Fruit fly (Drosophila melanogaster) whole organism, embryonic: ENCODE data around the gene RluA-1.

Source experiments
- Aef1 ChIP-seq: fragments of 200-800 bp; sonication (Bioruptor generic); IDR thresholded peaks from 3 replicates; pipeline ENCODE4 v1.3.6; 2022; ENCODE audit warnings: missing biosample characterization, missing genetic modification characterization
- Atf6 ChIP-seq: fragments of 200-800 bp; sonication (Bioruptor generic); IDR thresholded peaks from 2 replicates; pipeline ENCODE4 v1.3.6; 2022; ENCODE audit warnings: missing biosample characterization, missing genetic modification characterization
- B-H2 ChIP-seq: fragments of 200-800 bp; sonication (Bioruptor generic); optimal IDR thresholded peaks from 2 replicates; lab custom pipeline; 2018; ENCODE audit warnings: missing biosample characterization, mild to moderate bottlenecking, missing genetic modification characterization
- CG1024 ChIP-seq: fragments of 200-800 bp; sonication (Bioruptor generic); IDR thresholded peaks from 2 replicates; pipeline ENCODE4 v1.3.6; 2022; ENCODE audit warnings: missing biosample characterization, missing genetic modification characterization
- CG12155 ChIP-seq: fragments of 200-800 bp; sonication (Bioruptor generic); optimal IDR thresholded peaks from 3 replicates; lab custom pipeline; 2016; ENCODE audit warnings: missing biosample characterization, missing genetic modification characterization
- CG12391 ChIP-seq: fragments of 200-800 bp; sonication (Bioruptor generic); optimal IDR thresholded peaks from 3 replicates; lab custom pipeline; 2018; ENCODE audit warnings: missing biosample characterization, mild to moderate bottlenecking, missing genetic modification characterization, moderate library complexity
- CG14014 ChIP-seq: fragments of 200-800 bp; sonication (Bioruptor generic); IDR thresholded peaks from 2 replicates; pipeline ENCODE4 v1.3.6; 2022; ENCODE audit warnings: missing biosample characterization, missing genetic modification characterization
- CG15479 ChIP-seq: fragments of 200-800 bp; sonication (Bioruptor generic); optimal IDR thresholded peaks from 3 replicates; lab custom pipeline; 2019; ENCODE audit warnings: missing biosample characterization, mild to moderate bottlenecking, missing genetic modification characterization, moderate library complexity
- CG31224 ChIP-seq: fragments of 200-800 bp; sonication (Bioruptor generic); IDR thresholded peaks from 2 replicates; pipeline ENCODE4 v1.3.6; 2022; ENCODE audit warnings: missing biosample characterization, missing genetic modification characterization
- CG34224 ChIP-seq: fragments of 200-800 bp; sonication (Bioruptor generic); IDR thresholded peaks from 3 replicates; pipeline ENCODE4 v1.3.6; 2022; ENCODE audit warnings: missing biosample characterization, missing genetic modification characterization; ENCODE audit not compliant: partially characterized antibody
- CG4730 ChIP-seq: fragments of 200-800 bp; sonication (Bioruptor generic); IDR thresholded peaks from 2 replicates; pipeline ENCODE4 v1.3.6; 2022; ENCODE audit warnings: missing biosample characterization, missing genetic modification characterization
- CG6854 ChIP-seq: fragments of 200-800 bp; sonication (Bioruptor generic); optimal IDR thresholded peaks from 3 replicates; lab custom pipeline; 2017; ENCODE audit warnings: missing biosample characterization, mild to moderate bottlenecking, missing genetic modification characterization
- CG7928 ChIP-seq: fragments of 200-800 bp; sonication (Bioruptor generic); optimal IDR thresholded peaks from 2 replicates; lab custom pipeline; 2017; ENCODE audit warnings: missing biosample characterization, mild to moderate bottlenecking, missing genetic modification characterization
- CG7963 ChIP-seq: fragments of 200-800 bp; sonication (Bioruptor generic); IDR thresholded peaks from 3 replicates; pipeline ENCODE4 v1.3.6; 2022; ENCODE audit warnings: missing biosample characterization, missing genetic modification characterization; ENCODE audit not compliant: partially characterized antibody
- D19A ChIP-seq: fragments of 200-800 bp; optimal IDR thresholded peaks from 3 replicates; lab custom pipeline; 2019; ENCODE audit warnings: missing biosample characterization, mild to moderate bottlenecking, missing genetic modification characterization, moderate library complexity
- Ets97D ChIP-seq: fragments of 200-800 bp; sonication (Bioruptor generic); optimal IDR thresholded peaks from 3 replicates; lab custom pipeline; 2016; ENCODE audit warnings: missing biosample characterization, missing genetic modification characterization
- Hr78 ChIP-seq, 2 experiments: fragments of 200-800 bp in 1 of 2; fragments of >200 bp in 1 of 2; sonication (Bioruptor generic) in 1 of 2; optimal IDR thresholded peaks; 2 replicates each; lab custom pipeline; 2017 to 2019; ENCODE audit warnings: missing biosample characterization in 2 of 2, missing genetic modification characterization in 2 of 2, mild to moderate bottlenecking in 1 of 2, moderate library complexity in 1 of 2
- Jarid2 ChIP-seq: fragments of 200-800 bp; sonication (Bioruptor generic); optimal IDR thresholded peaks from 3 replicates; lab custom pipeline; 2017; ENCODE audit warnings: mild to moderate bottlenecking, missing biosample characterization, missing genetic modification reagents, missing genetic modification characterization
- Meics ChIP-seq: fragments of 200-800 bp; sonication (Bioruptor generic); optimal IDR thresholded peaks from 2 replicates; lab custom pipeline; 2017; ENCODE audit warnings: missing biosample characterization, mild to moderate bottlenecking, missing genetic modification characterization
- Myb ChIP-seq: fragments of 200-800 bp; sonication (Bioruptor generic); optimal IDR thresholded peaks from 2 replicates; lab custom pipeline; 2016; ENCODE audit warnings: missing biosample characterization, missing genetic modification characterization
- NC2α ChIP-seq: fragments of 200-800 bp; sonication (Bioruptor generic); optimal IDR thresholded peaks from 2 replicates; lab custom pipeline; 2016; ENCODE audit warnings: missing biosample characterization, missing genetic modification characterization
- NFAT ChIP-seq: fragments of 200-800 bp; sonication (Bioruptor generic); IDR thresholded peaks from 2 replicates; pipeline ENCODE4 v1.3.6; 2022; ENCODE audit warnings: missing biosample characterization, missing genetic modification characterization
- Optix ChIP-seq: fragments of 200-800 bp; sonication (Bioruptor generic); IDR thresholded peaks from 3 replicates; pipeline ENCODE4 v1.3.6; 2022; ENCODE audit warnings: missing biosample characterization, missing genetic modification characterization
- Rx ChIP-seq: fragments of 200-800 bp; sonication (Bioruptor generic); IDR thresholded peaks from 2 replicates; pipeline ENCODE4 v1.3.6; 2022; ENCODE audit warnings: missing biosample characterization, missing genetic modification characterization
- Ssrp ChIP-seq: fragments of 200-800 bp; sonication (Bioruptor generic); optimal IDR thresholded peaks from 2 replicates; lab custom pipeline; 2018; ENCODE audit warnings: missing biosample characterization, mild to moderate bottlenecking, missing genetic modification characterization, moderate library complexity
- Vsx1 ChIP-seq: fragments of 200-800 bp; sonication (Bioruptor generic); optimal IDR thresholded peaks from 2 replicates; lab custom pipeline; 2017; ENCODE audit warnings: missing biosample characterization, mild to moderate bottlenecking, missing genetic modification characterization, missing genetic modification reagents
- al ChIP-seq: fragments of 200-800 bp; sonication (Bioruptor generic); IDR thresholded peaks from 2 replicates; pipeline ENCODE4 v1.3.6; 2022; ENCODE audit warnings: missing biosample characterization, missing genetic modification characterization
- bbx ChIP-seq: fragments of 200-800 bp; sonication (Bioruptor generic); IDR thresholded peaks from 2 replicates; pipeline ENCODE4 v1.3.6; 2022; ENCODE audit warnings: missing biosample characterization, missing genetic modification characterization; ENCODE audit not compliant: partially characterized antibody
- cato ChIP-seq: fragments of 200-800 bp; sonication (Bioruptor generic); optimal IDR thresholded peaks from 2 replicates; lab custom pipeline; 2016; ENCODE audit warnings: missing biosample characterization, missing genetic modification characterization, borderline replicate concordance
- dimm ChIP-seq: fragments of 200-800 bp; sonication (Bioruptor generic); IDR thresholded peaks from 2 replicates; pipeline ENCODE4 v1.3.6; 2022; ENCODE audit warnings: missing biosample characterization, missing genetic modification characterization
- disco-r ChIP-seq: fragments of 200-800 bp; sonication (Bioruptor generic); optimal IDR thresholded peaks from 2 replicates; lab custom pipeline; 2016; ENCODE audit warnings: missing biosample characterization, missing genetic modification characterization
- dmrt99B ChIP-seq: fragments of 200-800 bp; sonication (Bioruptor generic); optimal IDR thresholded peaks from 2 replicates; lab custom pipeline; 2018; ENCODE audit warnings: missing biosample characterization, mild to moderate bottlenecking, missing genetic modification characterization, moderate library complexity
- esg ChIP-seq: fragments of 200-800 bp; sonication (Bioruptor generic); conservative IDR thresholded peaks from 2 replicates; pipeline ENCODE4 v1.3.6; 2022; ENCODE audit warnings: missing biosample characterization, missing genetic modification characterization
- fd96Cb ChIP-seq: fragments of 200-800 bp; sonication (Bioruptor generic); optimal IDR thresholded peaks from 2 replicates; lab custom pipeline; 2018; ENCODE audit warnings: missing biosample characterization, mild to moderate bottlenecking, missing genetic modification characterization, moderate library complexity
- fu2 ChIP-seq: fragments of 200-800 bp; sonication (Bioruptor generic); optimal IDR thresholded peaks from 2 replicates; lab custom pipeline; 2016; ENCODE audit warnings: missing biosample characterization, missing genetic modification characterization
- gsb-n ChIP-seq: fragments of 200-800 bp; sonication (Bioruptor generic); optimal IDR thresholded peaks from 3 replicates; lab custom pipeline; 2018; ENCODE audit warnings: missing biosample characterization, mild to moderate bottlenecking, missing genetic modification characterization
- hkb ChIP-seq, 2 experiments: fragments of 200-800 bp in 1 of 2; fragments of >200 bp in 1 of 2; sonication (Bioruptor generic) in 1 of 2; IDR thresholded peaks in 1 of 2; optimal IDR thresholded peaks in 1 of 2; 2 replicates each; pipeline versions ENCODE4 v1.3.6 to Lab custom; 2017 to 2022; ENCODE audit warnings: missing biosample characterization in 1 of 2, missing genetic modification characterization in 1 of 2
- jing ChIP-seq: fragments of 200-800 bp; sonication (Bioruptor generic); optimal IDR thresholded peaks from 2 replicates; lab custom pipeline; 2018; ENCODE audit warnings: missing biosample characterization, mild to moderate bottlenecking, missing genetic modification characterization
- lbe ChIP-seq: fragments of 200-800 bp; sonication (Bioruptor generic); optimal IDR thresholded peaks from 2 replicates; lab custom pipeline; 2016; ENCODE audit warnings: missing biosample characterization, mild to moderate bottlenecking, missing genetic modification characterization
- lov ChIP-seq, 2 experiments: fragments of 200-800 bp in 1 of 2; fragments of >200 bp in 1 of 2; sonication (Bioruptor generic) in 1 of 2; IDR thresholded peaks in 1 of 2; optimal IDR thresholded peaks in 1 of 2; 2 replicates in 1 of 2; 3 replicates in 1 of 2; pipeline versions ENCODE4 v1.3.6 to Lab custom; 2017 to 2022; ENCODE audit warnings: missing biosample characterization in 1 of 2, missing genetic modification characterization in 1 of 2
- pb ChIP-seq: fragments of 200-800 bp; sonication (Bioruptor generic); optimal IDR thresholded peaks from 3 replicates; lab custom pipeline; 2016; ENCODE audit warnings: missing biosample characterization, missing genetic modification characterization
- peb ChIP-seq: fragments of 200-800 bp; sonication (Bioruptor generic); IDR thresholded peaks from 2 replicates; pipeline ENCODE4 v1.3.6; 2022; ENCODE audit warnings: missing biosample characterization, missing genetic modification characterization
- salm ChIP-seq: fragments of 200-800 bp; sonication (Bioruptor generic); optimal IDR thresholded peaks from 2 replicates; lab custom pipeline; 2018; ENCODE audit warnings: missing biosample characterization, mild to moderate bottlenecking, missing genetic modification characterization
- so ChIP-seq: fragments of 200-800 bp; sonication (Bioruptor generic); IDR thresholded peaks from 3 replicates; pipeline ENCODE4 v1.3.6; 2022; ENCODE audit warnings: missing biosample characterization, missing genetic modification characterization
- zen ChIP-seq: fragments of 200-800 bp; sonication (Bioruptor generic); optimal IDR thresholded peaks from 3 replicates; lab custom pipeline; 2018; ENCODE audit warnings: missing biosample characterization, mild to moderate bottlenecking, missing genetic modification characterization, moderate library complexity
- zen2 ChIP-seq: fragments of 200-800 bp; sonication (Bioruptor generic); IDR thresholded peaks from 3 replicates; pipeline ENCODE4 v1.3.6; 2022; ENCODE audit warnings: missing biosample characterization, missing genetic modification characterization; ENCODE audit not compliant: partially characterized antibody

Gene RluA-1

dm6 chr2L:10522174-10522893 lies 48.2 kb upstream of the RluA-1 start (continued):
- TF ChIP-seq Atf6 (GFP tag; lab: Robert Waterston, UW) = peak; percentile 60; the same call in 1 of the 2 replicates
- TF ChIP-seq zen (tag; lab: Kevin White, UChicago) = peak; percentile 47
- peak; percentile 27; the same call in 1 of the 2 replicates for TF ChIP-seq al (GFP tag; lab: Robert Waterston, UW)
- peak; percentile 46; the same call in 1 of the 2 replicates for TF ChIP-seq CG31224 (GFP tag; lab: Robert Waterston, UW)
- peak; percentile 78 for TF ChIP-seq Meics (GFP tag; lab: Kevin White, UChicago)
- TF ChIP-seq zen2 (GFP tag; lab: Robert Waterston, UW) = no peak
- TF ChIP-seq cato (GFP tag; lab: Kevin White, UChicago) = peak; percentile 24
- peak; percentile 23; the same call in 1 of the 2 replicates for TF ChIP-seq Rx (GFP tag; lab: Robert Waterston, UW)
- peak; percentile 60 for TF ChIP-seq Ssrp (tag; lab: Kevin White, UChicago)
- no peak for TF ChIP-seq fu2
- peak; percentile 74 for TF ChIP-seq dmrt99B (tag; lab: Kevin White, UChicago)
- peak; percentile 51; the same call in 1 of the 2 replicates for TF ChIP-seq CG4730 (GFP tag; lab: Robert Waterston, UW)
- no peak for TF ChIP-seq CG34224 (GFP tag; lab: Robert Waterston, UW)
- peak; percentile 36; the same call in 1 of the 2 replicates for TF ChIP-seq esg (GFP tag; lab: Robert Waterston, UW)
- no peak for TF ChIP-seq so (GFP tag; lab: Robert Waterston, UW)
- TF ChIP-seq Optix (GFP tag; lab: Robert Waterston, UW) = peak; percentile 40; the same call in 1 of the 3 replicates
- no peak for TF ChIP-seq jing (GFP tag; lab: Kevin White, UChicago)

dm6 chr2L:10519225-10519624 lies 45.1 kb upstream of the RluA-1 start:
- peak; percentile 14 for TF ChIP-seq salm (tag; lab: Kevin White, UChicago)
- TF ChIP-seq CG7928 (GFP tag; lab: Kevin White, UChicago) = no peak
- TF ChIP-seq Jarid2 (GFP tag; lab: Kevin White, UChicago) = no peak
- peak; percentile 10 for TF ChIP-seq disco-r
- TF ChIP-seq NC2α (GFP tag; lab: Kevin White, UChicago) = no peak
- no peak for TF ChIP-seq pb (GFP tag; lab: Kevin White, UChicago)
- peak; percentile 26 for TF ChIP-seq CG6854 (GFP tag; lab: Kevin White, UChicago)
- TF ChIP-seq fd96Cb (tag; lab: Kevin White, UChicago) = peak; percentile 29
- no peak for TF ChIP-seq zen2 (GFP tag; lab: Robert Waterston, UW)
- no peak for TF ChIP-seq lov (optimal IDR thresholded peaks at IDR 0.05; lab: Kevin White, UChicago)
- no peak for TF ChIP-seq lov (GFP tag; IDR thresholded peaks at IDR 0.05; lab: Robert Waterston, UW)
- no peak for TF ChIP-seq CG15479 (GFP tag; lab: Kevin White, UChicago)
- TF ChIP-seq Hr78 (GFP tag; optimal IDR thresholded peaks at IDR 0.05; lab: Kevin White, UChicago) = no peak
- peak; percentile 65 for TF ChIP-seq lbe
- no peak for TF ChIP-seq dimm
- no peak for TF ChIP-seq B-H2
- TF ChIP-seq CG12155 = peak; percentile 25
- no peak for TF ChIP-seq NFAT
- peak; percentile 61 for TF ChIP-seq CG12391 (tag; lab: Kevin White, UChicago)
- TF ChIP-seq Vsx1 (GFP tag; lab: Kevin White, UChicago) = peak; percentile 29
- TF ChIP-seq Myb (GFP tag; lab: Kevin White, UChicago) = peak; percentile 37
- TF ChIP-seq D19A (tag; lab: Kevin White, UChicago) = peak; percentile 95
- TF ChIP-seq peb (GFP tag; lab: Robert Waterston, UW) = no peak
- no peak for TF ChIP-seq CG1024 (GFP tag; lab: Robert Waterston, UW)
- TF ChIP-seq CG14014 (GFP tag; lab: Robert Waterston, UW) = peak; percentile 64
- TF ChIP-seq Ets97D = no peak
- peak; percentile 12 for TF ChIP-seq gsb-n
- no peak for TF ChIP-seq hkb (optimal IDR thresholded peaks at IDR 0.05; lab: Kevin White, UChicago)
- peak; percentile 73 for TF ChIP-seq hkb (GFP tag; IDR thresholded peaks at IDR 0.05; lab: Robert Waterston, UW)
- no peak for TF ChIP-seq bbx
- no peak for TF ChIP-seq CG7963
- peak; percentile 28; the same call in 1 of the 3 replicates for TF ChIP-seq Aef1 (GFP tag; lab: Robert Waterston, UW)
